Worm (Caenorhabditis elegans): ENCODE results near the gene rps-5.
A peak's percentile ranks its signal among the peaks of the same experiment; 100 is the strongest.

rps-5 gene

ce11 chrIV:11149454-11150163 is 38.8 kb upstream of the rps-5 start, which contains the start of the genes F01G4.6 and pfd-1 (continued):
- TF ChIP-seq hsf-1 (GFP tag; IDR thresholded peaks at IDR 0.05) (peak; percentile 86), egrh-3 (GFP tag; IDR thresholded peaks at IDR 0.05) (no peak), B0336.3 (GFP tag; IDR thresholded peaks at IDR 0.05) (0 out of 2 replicates have a peak, but pooled peaks have one; percentile 64), sea-2 (GFP tag; IDR thresholded peaks at IDR 0.05) (no peak), hmg-20 (GFP tag; IDR thresholded peaks at IDR 0.05) (peak; percentile 46; the same call in 1 of the 2 replicates), sptf-2 (GFP tag; optimal IDR thresholded peaks at IDR 0.05) (no peak), mcd-1 (GFP tag; IDR thresholded peaks at IDR 0.05) (peak; percentile 85), snpc-3.4 (tag; optimal IDR thresholded peaks at IDR 0.05) (peak; percentile 57), Y53G8AR.9 (GFP tag; conservative IDR thresholded peaks at IDR 0.05) (peak; percentile 85), ztf-28 (GFP tag; IDR thresholded peaks at IDR 0.05) (no peak), lin-26 (GFP tag; IDR thresholded peaks at IDR 0.05) (no peak), ets-4 (GFP tag; optimal IDR thresholded peaks at IDR 0.05) (no peak), madf-3 (GFP tag; IDR thresholded peaks at IDR 0.05) (peak; percentile 74; the same call in 1 of the 2 replicates), ceh-100 (GFP tag; IDR thresholded peaks at IDR 0.05) (peak; percentile 73), lin-40 (tag; optimal IDR thresholded peaks at IDR 0.05) (peak; percentile 85), F57C9.4 (tag; optimal IDR thresholded peaks at IDR 0.05) (no peak), die-1 (tag; optimal IDR thresholded peaks at IDR 0.05) (no peak), snpc-4 (GFP tag; optimal IDR thresholded peaks at IDR 0.05) (peak; percentile 18), snpc-4 (tag; optimal IDR thresholded peaks at IDR 0.05) (peak; percentile 39 to 68 (median 58)), cebp-1 (GFP tag; IDR thresholded peaks at IDR 0.05) (no peak), cebp-1 (tag; optimal IDR thresholded peaks at IDR 0.05) (peak; percentile 82), ztf-6 (GFP tag; IDR thresholded peaks at IDR 0.05) (no peak), nhr-179 (tag; optimal IDR thresholded peaks at IDR 0.05) (no peak), ceh-91 (GFP tag; IDR thresholded peaks at IDR 0.05) (0 out of 2 replicates have a peak, but pooled peaks have one; percentile 27), lir-1 (GFP tag; conservative IDR thresholded peaks at IDR 0.05) (peak; percentile 54), ceh-58 (GFP tag; IDR thresholded peaks at IDR 0.05) (no peak), lag-1 (GFP tag; IDR thresholded peaks at IDR 0.05) (no peak), K11D2.4 (GFP tag; IDR thresholded peaks at IDR 0.05) (peak; percentile 88), nhr-120 (GFP tag; IDR thresholded peaks at IDR 0.05) (no peak), nfya-1 (tag; optimal IDR thresholded peaks at IDR 0.05; ENCODE audit: borderline replicate concordance, insufficient read depth) (no peak), cebp-2 (GFP tag; IDR thresholded peaks at IDR 0.05) (no peak), egl-18 (GFP tag; IDR thresholded peaks at IDR 0.05) (no peak), mxl-1 (tag; optimal IDR thresholded peaks at IDR 0.05) (no peak), Y79H2A.3 (GFP tag; conservative IDR thresholded peaks at IDR 0.05) (no peak), snpc-1.1 (tag; optimal IDR thresholded peaks at IDR 0.05; ENCODE audit: insufficient read depth) (no peak), athp-1 (tag; optimal IDR thresholded peaks at IDR 0.05) (no peak), repo-1 (tag; optimal IDR thresholded peaks at IDR 0.05) (peak; percentile 37), dpff-1 (tag; optimal IDR thresholded peaks at IDR 0.05) (no peak), madf-6 (GFP tag; IDR thresholded peaks at IDR 0.05) (peak; percentile 85), rcor-1 (GFP tag; IDR thresholded peaks at IDR 0.05) (peak; percentile 78; the same call in 1 of the 2 replicates), xnd-1 (tag; optimal IDR thresholded peaks at IDR 0.05) (peak; percentile 42), nhr-27 (tag; optimal IDR thresholded peaks at IDR 0.05) (no peak), T07F8.4 (tag; optimal IDR thresholded peaks at IDR 0.05) (no peak), aptf-3 (GFP tag; IDR thresholded peaks at IDR 0.05) (no peak), aptf-2 (GFP tag; conservative IDR thresholded peaks at IDR 0.05) (no peak), ccch-3 (GFP tag; optimal IDR thresholded peaks at IDR 0.05) (no peak), mel-28 (tag; optimal IDR thresholded peaks at IDR 0.05; ENCODE audit: borderline replicate concordance) (no peak), hlh-26 (GFP tag; conservative IDR thresholded peaks at IDR 0.05) (no peak)

All from whole organism, young adult.